Worm (Caenorhabditis elegans) whole organism, late embryonic: ENCODE measurements around the gene npr-8.

Experiments
- Y22D7AL.16 ChIP-seq: sonication (generic microtip); optimal IDR thresholded peaks from 2 replicates; lab custom pipeline; 2016; ENCODE audit warnings: missing genetic modification characterization, missing compliant biosample characterization
- ceh-14 ChIP-seq: sonication (generic microtip); optimal IDR thresholded peaks from 2 replicates; lab custom pipeline; 2016; ENCODE audit warnings: missing genotype, missing genetic modification characterization, missing compliant biosample characterization
- ceh-18 ChIP-seq: sonication (generic microtip); optimal IDR thresholded peaks from 2 replicates; lab custom pipeline; 2016; ENCODE audit warnings: missing genetic modification characterization, missing compliant biosample characterization
- ceh-19 ChIP-seq: fragments of 200-800 bp; sonication (Bioruptor generic); optimal IDR thresholded peaks from 2 replicates; lab custom pipeline; 2018; ENCODE audit warnings: mild to moderate bottlenecking, missing genetic modification characterization, missing compliant biosample characterization
- ceh-2 ChIP-seq: sonication (generic microtip); optimal IDR thresholded peaks from 2 replicates; lab custom pipeline; 2016; ENCODE audit warnings: missing genotype, missing genetic modification characterization, missing compliant biosample characterization
- ceh-22 ChIP-seq: sonication (generic microtip); optimal IDR thresholded peaks from 2 replicates; lab custom pipeline; 2017; ENCODE audit warnings: missing biosample characterization, missing genetic modification characterization
- ceh-30 ChIP-seq: fragments of 150-350 bp; optimal IDR thresholded peaks from 2 replicates; lab custom pipeline; 2014; ENCODE audit warnings: missing biosample characterization, missing genetic modification characterization
- ceh-34 ChIP-seq: sonication (generic microtip); optimal IDR thresholded peaks from 2 replicates; lab custom pipeline; 2016; ENCODE audit warnings: mild to moderate bottlenecking, missing genetic modification characterization, missing compliant biosample characterization
- ceh-45 ChIP-seq: fragments of 200-800 bp; sonication (Bioruptor generic); IDR thresholded peaks from 2 replicates; pipeline ENCODE4 v1.3.6; 2022; ENCODE audit warnings: missing genetic modification reagents, missing genetic modification characterization, missing compliant biosample characterization
- ceh-9 ChIP-seq: sonication (generic microtip); optimal IDR thresholded peaks from 2 replicates; lab custom pipeline; 2016; ENCODE audit warnings: mild to moderate bottlenecking, missing genetic modification characterization, inconsistent platforms, missing compliant biosample characterization
- dmd-4 ChIP-seq: sonication (generic microtip); optimal IDR thresholded peaks from 2 replicates; lab custom pipeline; 2016; ENCODE audit warnings: borderline replicate concordance, missing genetic modification characterization, missing compliant biosample characterization
- dve-1 ChIP-seq: sonication (generic microtip); optimal IDR thresholded peaks from 2 replicates; lab custom pipeline; 2017; ENCODE audit warnings: antibody characterized with exemption, mild to moderate bottlenecking, missing genetic modification characterization, missing compliant biosample characterization
- elt-2 ChIP-seq: sonication (generic microtip); optimal IDR thresholded peaks from 2 replicates; lab custom pipeline; 2016; ENCODE audit warnings: missing genetic modification reagents, missing genetic modification characterization, missing compliant biosample characterization
- elt-4 ChIP-seq: sonication (generic microtip); optimal IDR thresholded peaks from 2 replicates; lab custom pipeline; 2016; ENCODE audit warnings: missing genetic modification characterization, missing compliant biosample characterization
- fkh-10 ChIP-seq: fragments of 150-350 bp; optimal IDR thresholded peaks from 2 replicates; lab custom pipeline; 2014; ENCODE audit warnings: missing biosample characterization, missing genetic modification reagents, missing genetic modification characterization
- fkh-6 ChIP-seq: sonication (generic microtip); optimal IDR thresholded peaks from 2 replicates; lab custom pipeline; 2016; ENCODE audit warnings: missing genetic modification characterization, missing compliant biosample characterization
- gmeb-2 ChIP-seq: sonication (generic microtip); optimal IDR thresholded peaks from 2 replicates; lab custom pipeline; 2016; ENCODE audit warnings: missing genetic modification characterization, inconsistent platforms, missing compliant biosample characterization
- hlh-13 ChIP-seq: fragments of 200-800 bp; sonication (Bioruptor generic); optimal IDR thresholded peaks from 2 replicates; lab custom pipeline; 2018; ENCODE audit warnings: mild to moderate bottlenecking, missing genetic modification characterization, missing compliant biosample characterization
- hlh-15 ChIP-seq: sonication (generic microtip); optimal IDR thresholded peaks from 2 replicates; lab custom pipeline; 2016; ENCODE audit warnings: missing genetic modification characterization, missing compliant biosample characterization
- hlh-30 ChIP-seq: sonication (generic microtip); optimal IDR thresholded peaks from 2 replicates; lab custom pipeline; 2017; ENCODE audit warnings: antibody characterized with exemption, missing genetic modification characterization, missing compliant biosample characterization; ENCODE audit not compliant: insufficient read depth
- lin-11 ChIP-seq: fragments of 200-800 bp; sonication (Bioruptor generic); optimal IDR thresholded peaks from 2 replicates; lab custom pipeline; 2018; ENCODE audit warnings: mild to moderate bottlenecking, missing genetic modification characterization, missing compliant biosample characterization
- madf-2 ChIP-seq: sonication (generic microtip); optimal IDR thresholded peaks from 2 replicates; lab custom pipeline; 2017; ENCODE audit warnings: missing genetic modification characterization, missing compliant biosample characterization
- nfya-1 ChIP-seq: sonication (generic microtip); optimal IDR thresholded peaks from 2 replicates; lab custom pipeline; 2017; ENCODE audit warnings: missing genetic modification characterization, mild to moderate bottlenecking, missing compliant biosample characterization, antibody characterized with exemption, moderate library complexity
- nhr-232 ChIP-seq: sonication (generic microtip); optimal IDR thresholded peaks from 2 replicates; lab custom pipeline; 2016; ENCODE audit warnings: missing genetic modification characterization, missing compliant biosample characterization
- npax-4 ChIP-seq: sonication (generic microtip); optimal IDR thresholded peaks from 2 replicates; lab custom pipeline; 2016; ENCODE audit warnings: missing genetic modification characterization, missing compliant biosample characterization
- odd-2 ChIP-seq: sonication (generic microtip); optimal IDR thresholded peaks from 2 replicates; lab custom pipeline; 2017; ENCODE audit warnings: antibody characterized with exemption, mild to moderate bottlenecking, missing genetic modification characterization, missing compliant biosample characterization
- pha-4 ChIP-seq: fragments of 150-350 bp; optimal IDR thresholded peaks from 2 replicates; lab custom pipeline; 2018; ENCODE audit warnings: missing biosample characterization, missing genetic modification reagents, missing genetic modification characterization
- pqm-1 ChIP-seq: sonication (generic microtip); optimal IDR thresholded peaks from 2 replicates; lab custom pipeline; 2016; ENCODE audit warnings: missing genetic modification characterization, missing compliant biosample characterization
- pros-1 ChIP-seq: fragments of 150-350 bp; optimal IDR thresholded peaks from 2 replicates; lab custom pipeline; 2014; ENCODE audit warnings: missing biosample characterization, missing genetic modification reagents, missing genetic modification characterization
- ref-2 ChIP-seq: sonication (generic microtip); optimal IDR thresholded peaks from 2 replicates; lab custom pipeline; 2016; ENCODE audit warnings: missing genetic modification characterization, missing compliant biosample characterization
- sdc-2 ChIP-seq: sonication (generic microtip); optimal IDR thresholded peaks from 2 replicates; lab custom pipeline; 2016; ENCODE audit warnings: missing genotype, missing genetic modification characterization, missing compliant biosample characterization
- sox-2 ChIP-seq: fragments of 200-800 bp; sonication (Bioruptor generic); IDR thresholded peaks from 2 replicates; pipeline ENCODE4 v1.3.6; 2022; ENCODE audit warnings: missing genetic modification reagents, missing genetic modification characterization, missing compliant biosample characterization
- tbx-7 ChIP-seq: sonication (generic microtip); optimal IDR thresholded peaks from 2 replicates; lab custom pipeline; 2016; ENCODE audit warnings: missing genotype, missing genetic modification characterization, missing compliant biosample characterization
- ttx-3 ChIP-seq: sonication (generic microtip); optimal IDR thresholded peaks from 2 replicates; lab custom pipeline; 2016; ENCODE audit warnings: missing genetic modification reagents, missing genetic modification characterization, missing compliant biosample characterization
- unc-42 ChIP-seq: sonication (generic microtip); optimal IDR thresholded peaks from 2 replicates; lab custom pipeline; 2016; ENCODE audit warnings: missing genotype, missing genetic modification characterization, missing compliant biosample characterization
- unc-55 ChIP-seq: sonication (generic microtip); optimal IDR thresholded peaks from 2 replicates; lab custom pipeline; 2017; ENCODE audit warnings: missing biosample characterization, missing genetic modification reagents, missing genetic modification characterization
- unc-86 ChIP-seq: sonication (generic microtip); optimal IDR thresholded peaks from 2 replicates; lab custom pipeline; 2016; ENCODE audit warnings: missing genetic modification characterization, missing compliant biosample characterization
- zip-5 ChIP-seq: sonication (generic microtip); optimal IDR thresholded peaks from 2 replicates; lab custom pipeline; 2016; ENCODE audit warnings: missing genetic modification characterization, missing compliant biosample characterization

npr-8 gene

ce11 chrX:7415420-7415819 lies 38.3 kb downstream of the npr-8 start, which contains the start of gene C10A4.7:
Gene C10A4.7, minus strand, starts transcription at chrX:7415520.
- TF ChIP-seq ceh-34 (tag; lab: Kevin White, UChicago) (no peak), dve-1 (no peak), ceh-45 (GFP tag; lab: Robert Waterston, UW) (no peak), ceh-9 (tag; lab: Kevin White, UChicago) (no peak), Y22D7AL.16 (tag; lab: Kevin White, UChicago) (no peak), elt-2 (tag; lab: Kevin White, UChicago) (no peak), sdc-2 (no peak), unc-86 (tag; lab: Kevin White, UChicago) (no peak), fkh-10 (no peak), ceh-14 (no peak), ttx-3 (no peak), ref-2 (tag; lab: Kevin White, UChicago) (no peak)

- TF ChIP-seq madf-2 (tag; lab: Kevin White, UChicago) (no peak), elt-4 (tag; lab: Kevin White, UChicago) (no peak), npax-4 (tag; lab: Kevin White, UChicago) (no peak), unc-42 (tag; lab: Kevin White, UChicago) (no peak), ceh-14 (no peak), hlh-30 (tag; lab: Kevin White, UChicago) (no peak), gmeb-2 (tag; lab: Kevin White, UChicago) (no peak), fkh-6 (no peak), hlh-13 (GFP tag; lab: Kevin White, UChicago) (no peak), ceh-2 (tag; lab: Kevin White, UChicago) (no peak), nfya-1 (tag; lab: Kevin White, UChicago) (no peak), ceh-22 (tag; lab: Kevin White, UChicago) (no peak), unc-55 (no peak), pqm-1 (no peak), ceh-30 (no peak), pros-1 (tag; lab: Kevin White, UChicago) (no peak), dmd-4 (no peak), sox-2 (GFP tag; lab: Robert Waterston, UW) (no peak)
Measured at ce11 chrX:7416082-7416481, 39.0 kb downstream of the npr-8 start, which contains the start of gene C10A4.1. Gene C10A4.1, plus strand, starts transcription at chrX:7416382.

DNA sequence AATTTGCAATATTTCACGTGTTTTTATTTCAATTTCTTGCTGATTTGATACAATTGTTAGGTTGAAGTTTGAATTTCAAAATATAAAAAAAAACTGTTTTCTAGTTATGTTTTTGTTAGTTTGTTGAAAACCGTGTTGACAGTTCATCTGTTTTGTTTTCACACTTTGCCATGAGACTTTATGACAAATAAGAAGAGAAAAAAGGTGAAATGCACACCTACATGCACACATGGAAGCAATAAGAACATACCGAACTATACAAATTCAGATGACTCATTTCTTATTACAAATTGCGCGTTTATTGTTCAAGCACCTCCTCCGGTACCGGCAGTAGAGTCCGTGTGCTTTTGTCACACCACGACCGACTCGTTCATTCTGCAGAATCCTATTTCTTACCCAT lies 43.5 kb downstream of the npr-8 start, which contains the start of gene C10A4.9:
C10A4.9 (plus strand) TSS at position 301 of the 400 bp plus-strand sequence.
- TF ChIP-seq hlh-13 (GFP tag; lab: Kevin White, UChicago), result no peak
- TF ChIP-seq ceh-18 (tag; lab: Kevin White, UChicago), result no peak
- TF ChIP-seq nhr-232 (tag; lab: Kevin White, UChicago), result no peak
- no peak for TF ChIP-seq hlh-15 (tag; lab: Kevin White, UChicago)
- no peak for TF ChIP-seq zip-5 (tag; lab: Kevin White, UChicago)

ce11 chrX:7424813-7425212 lies 47.7 kb downstream of the npr-8 start, which contains the start of gene mnm-2:
Gene mnm-2, minus strand, starts transcription at chrX:7424913.
- TF ChIP-seq ceh-19 (GFP tag; lab: Kevin White, UChicago) (no peak), lin-11 (tag; lab: Kevin White, UChicago) (no peak), hlh-30 (tag; lab: Kevin White, UChicago) (no peak), fkh-10 (no peak), ref-2 (tag; lab: Kevin White, UChicago) (no peak), fkh-6 (no peak), pha-4 (tag; lab: Kevin White, UChicago) (no peak)

DNA sequence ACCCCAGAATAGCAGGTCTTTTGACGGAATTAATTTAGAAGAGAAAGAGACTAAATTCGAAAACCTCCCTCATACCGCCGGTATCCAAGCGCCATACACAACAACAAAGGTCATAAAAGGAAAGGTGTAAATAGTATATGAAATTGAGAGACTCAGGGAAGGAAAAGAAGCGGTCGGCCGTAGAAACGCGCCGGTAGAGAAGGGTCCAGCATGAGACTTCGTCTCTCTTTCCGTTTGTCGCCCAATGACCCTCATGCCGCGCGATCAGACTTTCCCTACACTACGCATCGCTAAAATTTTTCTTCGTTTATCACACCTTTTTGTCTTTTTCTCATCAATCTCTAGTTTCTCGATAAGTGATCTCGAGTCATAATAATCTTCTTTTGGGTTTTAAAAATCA lies 53.4 kb downstream of the npr-8 start:
- TF ChIP-seq pros-1 (tag; lab: Kevin White, UChicago) (no peak), Y22D7AL.16 (tag; lab: Kevin White, UChicago) (no peak), lin-11 (tag; lab: Kevin White, UChicago) (no peak), odd-2 (no peak), ceh-19 (GFP tag; lab: Kevin White, UChicago) (no peak), tbx-7 (no peak), dve-1 (no peak)
